Worm (Caenorhabditis elegans) whole organism, late embryonic: ENCODE results near the gene dnj-16.

ENCODE experiments used
- Y22D7AL.16 ChIP-seq: sonication (generic microtip); optimal IDR thresholded peaks from 2 replicates; lab custom pipeline; 2016; ENCODE audit warnings: missing genetic modification characterization, missing compliant biosample characterization
- ceh-31 ChIP-seq: sonication (generic microtip); optimal IDR thresholded peaks from 2 replicates; lab custom pipeline; 2016; ENCODE audit warnings: missing genetic modification characterization, missing compliant biosample characterization
- ceh-6 ChIP-seq: fragments of 200-800 bp; sonication (Bioruptor generic); optimal IDR thresholded peaks from 2 replicates; lab custom pipeline; 2018; ENCODE audit warnings: mild to moderate bottlenecking, missing genetic modification characterization, missing compliant biosample characterization
- elt-2 ChIP-seq: sonication (generic microtip); optimal IDR thresholded peaks from 2 replicates; lab custom pipeline; 2016; ENCODE audit warnings: missing genetic modification reagents, missing genetic modification characterization, missing compliant biosample characterization
- eyg-1 ChIP-seq: sonication (generic microtip); optimal IDR thresholded peaks from 2 replicates; lab custom pipeline; 2016; ENCODE audit warnings: missing genotype, missing genetic modification characterization, missing compliant biosample characterization
- fkh-10 ChIP-seq: fragments of 150-350 bp; optimal IDR thresholded peaks from 2 replicates; lab custom pipeline; 2014; ENCODE audit warnings: missing biosample characterization, missing genetic modification reagents, missing genetic modification characterization
- lin-11 ChIP-seq: fragments of 200-800 bp; sonication (Bioruptor generic); optimal IDR thresholded peaks from 2 replicates; lab custom pipeline; 2018; ENCODE audit warnings: mild to moderate bottlenecking, missing genetic modification characterization, missing compliant biosample characterization
- nhr-11 ChIP-seq: fragments of 150-350 bp; optimal IDR thresholded peaks from 2 replicates; lab custom pipeline; 2014; ENCODE audit warnings: missing biosample characterization, missing genetic modification characterization
- nhr-232 ChIP-seq: sonication (generic microtip); optimal IDR thresholded peaks from 2 replicates; lab custom pipeline; 2016; ENCODE audit warnings: missing genetic modification characterization, missing compliant biosample characterization
- rnt-1 ChIP-seq: sonication (generic microtip); optimal IDR thresholded peaks from 2 replicates; lab custom pipeline; 2016; ENCODE audit warnings: missing genetic modification characterization, missing compliant biosample characterization
- sdc-2 ChIP-seq: sonication (generic microtip); optimal IDR thresholded peaks from 2 replicates; lab custom pipeline; 2016; ENCODE audit warnings: missing genotype, missing genetic modification characterization, missing compliant biosample characterization
- sox-2 ChIP-seq: fragments of 200-800 bp; sonication (Bioruptor generic); IDR thresholded peaks from 2 replicates; pipeline ENCODE4 v1.3.6; 2022; ENCODE audit warnings: missing genetic modification reagents, missing genetic modification characterization, missing compliant biosample characterization
- sox-4 ChIP-seq: sonication (generic microtip); optimal IDR thresholded peaks from 2 replicates; lab custom pipeline; 2017; ENCODE audit warnings: mild to moderate bottlenecking, missing genetic modification characterization, inconsistent platforms, missing compliant biosample characterization
- unc-55 ChIP-seq: sonication (generic microtip); optimal IDR thresholded peaks from 2 replicates; lab custom pipeline; 2017; ENCODE audit warnings: missing biosample characterization, missing genetic modification reagents, missing genetic modification characterization

DNA sequence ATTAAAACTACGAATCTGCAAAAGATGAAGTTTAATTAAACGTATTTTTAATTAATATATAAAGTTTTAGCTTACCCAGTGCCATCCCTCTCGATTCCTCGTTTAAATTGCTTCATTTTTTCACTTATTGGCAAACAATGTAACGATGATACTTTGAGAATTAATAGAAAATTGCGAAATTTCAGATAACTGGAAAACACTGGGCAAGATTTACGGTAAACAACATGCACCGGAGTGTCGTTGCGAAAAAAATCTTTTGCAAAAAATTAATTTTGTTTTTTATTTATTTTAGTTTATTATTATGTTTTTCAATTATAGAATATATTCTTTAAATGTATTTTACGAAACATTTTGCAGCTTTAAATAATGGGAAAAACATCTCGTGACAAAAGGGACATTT is 13.1 kb downstream of the dnj-16 start, which contains the start of the genes pelo-1 and R74.7:
- TF ChIP-seq sdc-2 (tag; lab: Kevin White, UChicago), result no peak
- TF ChIP-seq fkh-10 (GFP tag; lab: Kevin White, UChicago), result no peak
- TF ChIP-seq nhr-11, result no peak
- TF ChIP-seq unc-55 (GFP tag; lab: Kevin White, UChicago), result no peak
- no peak for TF ChIP-seq ceh-6 (GFP tag; lab: Kevin White, UChicago)
- no peak for TF ChIP-seq sox-4 (tag; lab: Kevin White, UChicago)
- no peak for TF ChIP-seq rnt-1
- no peak for TF ChIP-seq lin-11
- TF ChIP-seq eyg-1, result no peak
- no peak for TF ChIP-seq nhr-232 (tag; lab: Kevin White, UChicago)
- TF ChIP-seq sox-2, result no peak
- no peak for TF ChIP-seq ceh-31
- no peak for TF ChIP-seq elt-2
- TF ChIP-seq Y22D7AL.16 (tag; lab: Kevin White, UChicago), result no peak
